Fruit fly (Drosophila melanogaster) whole organism, wandering third instar larva: ENCODE results near the gene CG16986.

Source experiments
- Abd-B ChIP-seq: fragments of >200 bp; optimal IDR thresholded peaks from 2 replicates; lab custom pipeline; 2017; ENCODE audit warnings: missing biosample characterization, missing genetic modification characterization
- CG9705 ChIP-seq: fragments of 200-800 bp; sonication (Bioruptor generic); optimal IDR thresholded peaks from 2 replicates; lab custom pipeline; 2018; ENCODE audit warnings: missing biosample characterization, mild to moderate bottlenecking, missing genetic modification characterization
- GATAd ChIP-seq: sonication (Bioruptor generic); optimal IDR thresholded peaks from 2 replicates; lab custom pipeline; 2016; ENCODE audit warnings: missing biosample characterization, missing genetic modification characterization
- HLH106 ChIP-seq: fragments of 200-800 bp; optimal IDR thresholded peaks from 3 replicates; lab custom pipeline; 2019; ENCODE audit warnings: missing biosample characterization, mild to moderate bottlenecking, missing genetic modification characterization, moderate library complexity
- Hnf4 ChIP-seq: fragments of 200-800 bp; sonication (Bioruptor generic); optimal IDR thresholded peaks from 2 replicates; lab custom pipeline; 2016; ENCODE audit warnings: missing biosample characterization, mild to moderate bottlenecking, missing genetic modification characterization
- Hr78 ChIP-seq: fragments of >200 bp; optimal IDR thresholded peaks from 2 replicates; lab custom pipeline; 2017; ENCODE audit warnings: missing biosample characterization, missing genetic modification characterization
- Hr83 ChIP-seq: fragments of 200-300 bp; sonication (Bioruptor generic); optimal IDR thresholded peaks from 2 replicates; lab custom pipeline; 2016; ENCODE audit warnings: missing biosample characterization, mild to moderate bottlenecking, missing genetic modification characterization, moderate library complexity; ENCODE audit not compliant: poor library complexity, severe bottlenecking
- Jra ChIP-seq: sonication (Bioruptor generic); optimal IDR thresholded peaks from 2 replicates; lab custom pipeline; 2016; ENCODE audit warnings: missing biosample characterization, missing genetic modification characterization
- Myc ChIP-seq: fragments of >200 bp; optimal IDR thresholded peaks from 2 replicates; lab custom pipeline; 2017
- OdsH ChIP-seq: fragments of 200-800 bp; sonication (Bioruptor generic); optimal IDR thresholded peaks from 2 replicates; lab custom pipeline; 2016; ENCODE audit warnings: missing biosample characterization, mild to moderate bottlenecking, missing genetic modification characterization
- Rel ChIP-seq, 2 experiments: fragments of 200-800 bp; sonication (Bioruptor generic) in 1 of 2; optimal IDR thresholded peaks; 2 replicates in 1 of 2; 3 replicates in 1 of 2; lab custom pipeline; 2016 to 2019; ENCODE audit warnings: mild to moderate bottlenecking in 2 of 2, missing biosample characterization in 2 of 2, missing genetic modification characterization in 2 of 2, moderate library complexity in 1 of 2
- Sp1 ChIP-seq: fragments of 200-800 bp; sonication (Bioruptor generic); optimal IDR thresholded peaks from 3 replicates; lab custom pipeline; 2019; ENCODE audit warnings: missing biosample characterization, mild to moderate bottlenecking, missing genetic modification characterization, moderate library complexity
- Vsx2 ChIP-seq: fragments of 200-300, 225-300 bp; sonication (Bioruptor generic); optimal IDR thresholded peaks from 2 replicates; lab custom pipeline; 2018; ENCODE audit warnings: missing biosample characterization, missing genetic modification characterization; ENCODE audit not compliant: partially characterized antibody
- br ChIP-seq: fragments of 200-800 bp; sonication (Bioruptor generic); optimal IDR thresholded peaks from 2 replicates; lab custom pipeline; 2016; ENCODE audit warnings: missing biosample characterization, missing genetic modification characterization
- brk ChIP-seq: fragments of 200-800 bp; sonication (Bioruptor generic); optimal IDR thresholded peaks from 2 replicates; lab custom pipeline; 2016; ENCODE audit warnings: missing biosample characterization, mild to moderate bottlenecking, missing genetic modification characterization
- dl ChIP-seq, 2 experiments: fragments of 175-275, 200-275 bp in 1 of 2; fragments of 200-275 bp in 1 of 2; sonication (Bioruptor generic); optimal IDR thresholded peaks; lab custom pipeline; 2018; ENCODE audit warnings: mild to moderate bottlenecking in 2 of 2, missing biosample characterization in 2 of 2, missing genetic modification characterization in 2 of 2, moderate library complexity in 2 of 2; ENCODE audit not compliant: partially characterized antibody in 2 of 2, insufficient read depth in 1 of 2
- dmrt93B ChIP-seq: fragments of 200-800 bp; sonication (Bioruptor generic); optimal IDR thresholded peaks from 2 replicates; lab custom pipeline; 2018; ENCODE audit warnings: missing biosample characterization, mild to moderate bottlenecking, missing genetic modification characterization
- dsf ChIP-seq: sonication (Bioruptor generic); optimal IDR thresholded peaks from 2 replicates; lab custom pipeline; 2016; ENCODE audit warnings: missing biosample characterization, missing genetic modification characterization, borderline replicate concordance
- foxo ChIP-seq, 2 experiments: fragments of 200-800 bp; sonication (Bioruptor generic); optimal IDR thresholded peaks; 2 replicates in 1 of 2; 3 replicates in 1 of 2; lab custom pipeline; 2016 to 2017; ENCODE audit warnings: missing biosample characterization in 2 of 2, missing genetic modification characterization in 2 of 2
- fru ChIP-seq: fragments of 200-800 bp; sonication (Bioruptor generic); optimal IDR thresholded peaks from 3 replicates; lab custom pipeline; 2016; ENCODE audit warnings: missing biosample characterization, mild to moderate bottlenecking, missing genetic modification characterization
- jim ChIP-seq: fragments of 175-275, 200-325 bp; sonication (Bioruptor generic); optimal IDR thresholded peaks from 2 replicates; lab custom pipeline; 2016; ENCODE audit warnings: missing biosample characterization, mild to moderate bottlenecking, missing genetic modification characterization
- lola ChIP-seq: fragments of >200 bp; optimal IDR thresholded peaks from 2 replicates; lab custom pipeline; 2017; ENCODE audit warnings: missing biosample characterization, missing genetic modification characterization
- psq ChIP-seq: fragments of 200-800 bp; sonication (Bioruptor generic); optimal IDR thresholded peaks from 3 replicates; lab custom pipeline; 2017; ENCODE audit warnings: missing biosample characterization, mild to moderate bottlenecking, missing genetic modification characterization, moderate library complexity
- rgr ChIP-seq: fragments of 200-800 bp; sonication (Bioruptor generic); optimal IDR thresholded peaks from 3 replicates; lab custom pipeline; 2016; ENCODE audit warnings: missing biosample characterization, mild to moderate bottlenecking, missing genetic modification characterization
- sage ChIP-seq: fragments of 200-800 bp; sonication (Bioruptor generic); optimal IDR thresholded peaks from 2 replicates; lab custom pipeline; 2016; ENCODE audit warnings: missing biosample characterization, mild to moderate bottlenecking, missing genetic modification characterization
- sv ChIP-seq: fragments of 200-800 bp; sonication (Bioruptor generic); optimal IDR thresholded peaks from 3 replicates; lab custom pipeline; 2016; ENCODE audit warnings: missing biosample characterization, missing genetic modification characterization
- usp ChIP-seq: fragments of >200 bp; optimal IDR thresholded peaks from 2 replicates; lab custom pipeline; 2017; ENCODE audit warnings: missing biosample characterization, missing genetic modification characterization

Gene CG16986

DNA sequence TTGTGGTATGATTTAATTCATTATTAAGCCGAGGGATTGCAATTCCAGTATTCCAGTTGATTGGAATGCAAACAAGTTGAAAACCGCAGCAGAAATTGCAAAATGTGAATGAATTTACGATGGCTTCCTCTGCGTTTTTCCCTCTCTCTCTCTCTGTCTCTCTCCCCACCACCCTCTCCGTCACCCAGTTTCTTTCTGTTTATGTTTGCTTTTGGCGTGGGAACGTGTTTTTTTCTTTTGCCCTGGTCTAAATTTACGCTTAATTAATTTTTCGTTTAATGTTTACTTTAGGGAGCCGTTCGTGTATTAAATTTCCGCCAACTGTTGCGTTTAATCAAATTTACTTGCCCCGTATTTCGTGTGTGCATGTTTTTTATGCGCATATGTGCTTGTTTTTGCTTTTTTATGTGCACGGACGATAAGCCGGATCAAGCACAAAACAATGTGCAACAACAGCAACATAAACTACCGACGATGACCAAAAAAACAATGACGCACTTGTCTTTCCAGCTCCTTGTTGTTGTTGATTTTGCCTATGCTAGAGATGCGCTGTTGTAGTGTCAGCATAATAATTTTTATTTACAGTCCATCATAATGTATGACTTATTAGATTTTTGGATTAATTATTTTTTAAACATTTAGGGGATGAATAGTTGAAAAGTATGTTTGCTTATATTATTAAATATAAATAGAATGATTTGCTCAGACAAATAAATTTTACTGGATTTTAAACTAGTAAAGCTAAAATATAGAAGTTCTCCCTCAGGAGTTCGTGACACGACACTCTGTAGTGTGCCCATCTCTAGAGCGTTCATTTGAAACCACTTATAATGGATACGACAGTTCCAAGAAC lies 10.0 kb upstream of the CG16986 start (continued):
- TF ChIP-seq Hr78 (no peak), sage (GFP tag; lab: Kevin White, UChicago) (no peak), GATAd (GFP tag; lab: Kevin White, UChicago) (no peak), HLH106 (peak; percentile 3)

DNA sequence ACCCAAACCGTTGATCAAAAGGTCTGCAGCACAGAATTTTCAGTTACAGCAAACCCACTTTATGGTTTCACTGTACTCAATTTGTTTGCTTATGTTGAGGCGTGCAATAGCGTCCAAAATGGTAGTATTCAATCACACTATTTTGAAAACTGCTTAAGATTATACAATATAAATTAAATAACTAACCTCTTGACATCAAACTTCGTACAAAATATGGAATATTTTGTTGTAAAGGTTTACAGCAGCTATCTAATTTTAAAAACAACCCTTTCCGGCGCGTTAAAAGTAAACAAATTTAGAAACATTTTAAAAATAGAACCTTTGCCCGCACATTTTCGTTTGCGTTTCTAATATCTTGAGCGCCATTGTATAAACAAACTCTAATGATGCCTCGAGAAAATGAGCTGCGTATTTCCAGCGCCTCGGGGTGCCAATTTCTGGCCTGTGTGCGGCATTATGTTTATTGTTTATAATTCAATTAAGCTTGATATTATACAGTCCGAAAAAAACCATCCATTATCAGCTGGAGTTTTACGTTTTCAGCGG lies 9.3 kb upstream of the CG16986 start:
- no peak for TF ChIP-seq Vsx2 (GFP tag; lab: Kevin White, UChicago)
- peak; percentile 28 for TF ChIP-seq sv
- TF ChIP-seq, all 38 proteins: peak for 1

DNA sequence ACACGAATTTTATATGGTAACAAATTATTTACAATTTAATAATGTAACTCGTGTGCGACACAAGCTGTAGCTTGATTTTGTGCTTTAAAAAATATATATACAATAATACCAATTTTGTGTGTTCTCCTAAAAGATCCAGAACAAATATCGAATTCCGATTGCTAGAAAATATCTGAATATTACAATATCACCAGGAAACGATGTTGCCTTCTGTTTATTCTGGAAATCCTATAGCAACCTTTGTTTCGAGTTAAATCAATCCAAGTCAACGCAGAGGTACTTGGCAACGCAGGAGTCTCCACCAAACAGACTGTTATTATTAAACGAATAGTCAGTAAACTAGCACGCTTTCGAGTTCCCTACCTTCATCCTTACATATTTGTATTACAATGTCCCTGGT lies 4.7 kb upstream of the CG16986 start, which contains the start of gene CG16984:
Gene CG16984, plus strand, starts transcription at position 301 of the 400 bp plus-strand sequence.
- TF ChIP-seq lola (no peak), dl (GFP tag; optimal IDR thresholded peaks at IDR 0.05; lab: Kevin White, UChicago; ENCODE audit: insufficient read depth in 1 of 2, partially characterized antibody in 2 of 2) (no peak), Hnf4 (GFP tag; lab: Kevin White, UChicago) (no peak), HLH106 (no peak), Hr83 (GFP tag; lab: Kevin White, UChicago) (no peak), usp (GFP tag; lab: Kevin White, UChicago) (no peak), jim (GFP tag; lab: Kevin White, UChicago) (no peak), Myc (lab: Kevin White, UChicago) (no peak), dsf (GFP tag; lab: Kevin White, UChicago) (no peak), Jra (GFP tag; lab: Kevin White, UChicago) (no peak), CG9705 (GFP tag; lab: Kevin White, UChicago) (no peak), dmrt93B (GFP tag; lab: Kevin White, UChicago) (no peak), brk (GFP tag; lab: Kevin White, UChicago) (no peak), foxo (GFP tag; optimal IDR thresholded peaks at IDR 0.05; lab: Kevin White, UChicago) (no peak), Sp1 (GFP tag; lab: Kevin White, UChicago) (no peak)

DNA sequence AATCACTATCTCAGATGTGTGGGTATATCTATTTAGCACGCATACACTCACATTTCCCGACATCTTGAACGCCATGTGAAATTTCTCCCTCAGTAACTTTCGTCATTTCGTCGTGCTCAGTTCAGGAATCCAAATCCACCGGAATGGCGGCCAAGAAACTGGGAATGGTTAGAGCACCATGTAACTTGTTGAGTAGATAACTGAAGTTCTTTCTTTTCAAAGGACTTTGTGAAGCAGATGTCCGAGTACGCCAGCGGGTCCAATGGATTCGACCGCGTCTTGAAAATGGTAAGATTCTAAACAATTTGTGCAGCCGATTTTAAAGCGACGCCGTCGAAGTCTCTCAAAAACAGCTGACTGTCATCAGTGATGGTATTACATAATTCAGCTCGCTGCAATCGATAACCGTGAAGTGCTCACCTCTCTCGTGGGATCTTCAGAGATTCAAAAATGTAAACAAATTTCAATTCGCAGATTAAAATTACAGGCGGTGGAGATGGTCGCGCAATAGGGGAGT lies 859 bp upstream of the CG16986 start, which contains the start of the genes CG16985 and CG12182:
Gene CG16985, plus strand, starts transcription at position 84 of the 517 bp plus-strand sequence.
Gene CG12182, minus strand, starts transcription at position 366 of the 517 bp plus-strand sequence.
- TF ChIP-seq Abd-B (GFP tag; lab: Kevin White, UChicago): no peak
- peak; percentile 46 for TF ChIP-seq Hr83 (GFP tag; lab: Kevin White, UChicago)
- no peak for TF ChIP-seq br (GFP tag; lab: Kevin White, UChicago)
- TF ChIP-seq psq (GFP tag; lab: Kevin White, UChicago): peak; percentile 55
- TF ChIP-seq Rel (GFP tag; optimal IDR thresholded peaks at IDR 0.05; lab: Kevin White, UChicago): no peak
- TF ChIP-seq Rel (tag; optimal IDR thresholded peaks at IDR 0.05; lab: Kevin White, UChicago): peak; percentile 38
- no peak for TF ChIP-seq brk (GFP tag; lab: Kevin White, UChicago)
- TF ChIP-seq OdsH: peak; percentile 5
- TF ChIP-seq GATAd (GFP tag; lab: Kevin White, UChicago): peak; percentile 4
- peak in 1 of 2 experiments; percentile 9 for TF ChIP-seq foxo (GFP tag; optimal IDR thresholded peaks at IDR 0.05; lab: Kevin White, UChicago)

DNA sequence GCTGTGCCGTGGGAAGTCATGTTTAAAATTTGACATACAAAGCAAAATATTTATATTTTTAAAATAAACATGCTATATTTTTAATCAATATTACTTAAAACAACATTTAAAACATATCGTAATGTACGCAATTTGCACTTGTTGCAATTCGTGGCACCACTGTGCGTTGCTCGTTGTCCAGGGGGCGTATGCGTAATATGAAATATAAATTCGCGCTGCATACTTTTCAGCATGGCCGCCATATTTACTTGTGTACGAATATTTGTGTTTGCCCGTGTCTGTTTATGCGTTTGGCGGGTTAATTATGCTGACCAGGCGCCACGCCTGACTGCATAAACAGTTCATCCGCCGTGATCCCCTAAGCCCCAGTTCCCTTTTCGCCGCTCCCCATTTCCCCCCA lies 8.7 kb downstream of the CG16986 start:
- TF ChIP-seq Rel (GFP tag; optimal IDR thresholded peaks at IDR 0.05; lab: Kevin White, UChicago): no peak
- TF ChIP-seq Rel (tag; optimal IDR thresholded peaks at IDR 0.05; lab: Kevin White, UChicago): no peak
- TF ChIP-seq usp (GFP tag; lab: Kevin White, UChicago): no peak
- TF ChIP-seq psq (GFP tag; lab: Kevin White, UChicago): no peak
- no peak for TF ChIP-seq dmrt93B (GFP tag; lab: Kevin White, UChicago)
- no peak for TF ChIP-seq OdsH
- TF ChIP-seq Hr83 (GFP tag; lab: Kevin White, UChicago): no peak
- TF ChIP-seq fru (GFP tag; lab: Kevin White, UChicago): no peak
- no peak for TF ChIP-seq Jra (GFP tag; lab: Kevin White, UChicago)
- TF ChIP-seq br (GFP tag; lab: Kevin White, UChicago): no peak
- TF ChIP-seq rgr (GFP tag; lab: Kevin White, UChicago): no peak
- TF ChIP-seq Vsx2 (GFP tag; lab: Kevin White, UChicago): no peak
